Fruit fly (Drosophila melanogaster) whole organism, prepupa: ENCODE results near the gene CG9775.

ENCODE experiments used
- CG3919 ChIP-seq: fragments of 200-800 bp; sonication (Bioruptor generic); optimal IDR thresholded peaks from 3 replicates; lab custom pipeline; 2016; ENCODE audit warnings: missing biosample characterization, missing genetic modification characterization
- CG6163 ChIP-seq: fragments of 200-800 bp; sonication (Bioruptor generic); IDR thresholded peaks from 3 replicates; pipeline ENCODE4 v1.3.6; 2022; ENCODE audit warnings: missing biosample characterization, missing genetic modification characterization
- CG6792 ChIP-seq: fragments of 200-800 bp; sonication (Bioruptor generic); optimal IDR thresholded peaks from 3 replicates; lab custom pipeline; 2016; ENCODE audit warnings: missing biosample characterization, missing genetic modification characterization
- CG6854 ChIP-seq: fragments of 200-800 bp; sonication (Bioruptor generic); optimal IDR thresholded peaks from 2 replicates; lab custom pipeline; 2017; ENCODE audit warnings: missing biosample characterization, mild to moderate bottlenecking, missing genetic modification characterization
- CG8319 ChIP-seq: fragments of 200-800 bp; sonication (Bioruptor generic); optimal IDR thresholded peaks from 3 replicates; lab custom pipeline; 2016; ENCODE audit warnings: missing biosample characterization, missing genetic modification characterization
- CG8632 ChIP-seq: fragments of 200-800 bp; sonication (Bioruptor generic); optimal IDR thresholded peaks from 3 replicates; lab custom pipeline; 2016; ENCODE audit warnings: missing biosample characterization, missing genetic modification characterization
- CG9139 ChIP-seq: fragments of 200-800 bp; sonication (Bioruptor generic); optimal IDR thresholded peaks from 3 replicates; lab custom pipeline; 2017; ENCODE audit warnings: missing biosample characterization, mild to moderate bottlenecking, missing genetic modification characterization
- Ets21C ChIP-seq: fragments of 200-800 bp; sonication (Bioruptor generic); optimal IDR thresholded peaks from 3 replicates; lab custom pipeline; 2016; ENCODE audit warnings: missing biosample characterization, missing genetic modification characterization
- Ets96B ChIP-seq: fragments of 200-800 bp; optimal IDR thresholded peaks from 2 replicates; lab custom pipeline; 2019; ENCODE audit warnings: missing biosample characterization, mild to moderate bottlenecking, missing genetic modification characterization, moderate library complexity
- net ChIP-seq: fragments of 200-800 bp; sonication (Bioruptor generic); optimal IDR thresholded peaks from 3 replicates; lab custom pipeline; 2016; ENCODE audit warnings: missing biosample characterization, missing genetic modification characterization
- svp ChIP-seq: fragments of 200-800 bp; sonication (Bioruptor generic); peaks from one replicate; lab custom pipeline; 2016; ENCODE audit warnings: missing biosample characterization, missing genetic modification characterization

DNA sequence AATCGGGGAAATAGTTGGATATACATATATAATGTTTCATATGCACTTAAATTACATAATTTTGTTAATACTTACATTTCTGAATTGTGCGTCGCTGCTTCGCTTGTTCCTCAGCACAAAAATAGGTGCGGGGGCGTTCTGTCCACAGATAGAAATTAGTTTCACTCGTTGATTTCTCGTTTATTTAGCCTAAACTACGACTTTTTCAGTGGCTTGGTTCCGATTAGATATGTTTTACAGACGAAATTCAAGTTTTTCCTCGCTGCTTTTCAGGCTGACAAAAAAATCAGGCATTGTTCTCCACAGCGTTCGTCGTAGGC, 424 bp downstream of the CG9775 start:
- TF ChIP-seq CG9139 (GFP tag; lab: Kevin White, UChicago) (no peak), net (GFP tag; lab: Kevin White, UChicago) (no peak), svp (GFP tag; lab: Kevin White, UChicago) (no peak), CG8319 (GFP tag; lab: Kevin White, UChicago) (no peak), Ets21C (GFP tag; lab: Kevin White, UChicago) (no peak), Ets96B (tag; lab: Kevin White, UChicago) (no peak), CG6854 (GFP tag; lab: Kevin White, UChicago) (no peak), CG3919 (no peak), CG6792 (no peak), CG6163 (GFP tag; lab: Robert Waterston, UW) (no peak), CG8632 (no peak)
